Fruit fly (Drosophila melanogaster): ENCODE results near the gene GMF.

The GMF gene

DNA sequence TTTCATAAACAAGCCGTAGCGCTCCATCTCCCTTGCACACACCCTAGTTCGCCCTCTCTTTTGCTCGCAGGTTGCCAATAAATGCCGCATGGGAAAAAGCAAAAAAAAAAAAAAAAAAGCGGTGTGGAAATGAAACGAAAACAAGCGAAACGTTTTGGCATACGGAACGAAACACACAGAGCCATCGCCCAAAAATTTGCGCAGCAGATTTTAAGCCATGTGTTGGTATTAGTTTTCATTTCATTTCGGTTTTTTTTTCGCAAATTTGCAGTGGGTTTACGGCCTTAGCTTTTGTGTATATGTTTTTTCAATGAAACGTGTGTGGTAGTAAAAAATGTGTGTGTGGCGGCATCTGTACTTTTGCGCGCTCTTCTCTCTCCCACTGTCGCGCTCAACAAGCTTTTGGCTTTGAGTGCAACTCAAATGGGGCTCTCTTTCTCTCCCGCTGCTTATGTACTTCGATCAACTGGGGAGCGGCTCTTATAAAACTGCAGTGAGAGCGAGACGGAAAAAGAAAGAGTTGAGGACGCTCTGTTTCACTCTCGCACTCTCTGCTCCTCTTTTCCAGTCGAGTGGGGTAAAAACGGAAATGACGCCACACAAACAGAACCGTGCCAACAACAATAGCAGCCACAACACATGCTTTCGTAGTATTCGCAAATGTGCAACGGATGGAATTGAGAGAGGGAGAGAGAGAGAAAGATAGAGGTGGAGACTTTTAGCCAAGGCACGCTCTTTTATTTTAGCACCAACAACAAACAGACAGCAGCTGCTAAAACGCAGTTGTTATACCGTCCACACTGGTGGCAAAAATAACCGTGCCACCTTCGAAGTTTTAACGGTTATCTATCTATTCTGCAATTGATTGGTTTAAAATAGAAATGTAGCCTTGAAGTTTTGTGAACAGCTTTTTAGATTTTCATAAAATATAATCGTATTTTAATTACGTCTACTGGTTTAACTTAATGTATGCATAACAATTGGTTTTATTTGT is 18.2 kb downstream of the GMF start:
- TF ChIP-seq CG9948 (tag; optimal IDR thresholded peaks at IDR 0.05) (peak; percentile 33), CG8159 (tag; optimal IDR thresholded peaks at IDR 0.05) (peak; percentile 65), CG32121 (GFP tag; IDR thresholded peaks at IDR 0.05) (no peak), CG34367 (tag; optimal IDR thresholded peaks at IDR 0.05) (peak; percentile 38), CG15710 (tag; optimal IDR thresholded peaks at IDR 0.05) (peak; percentile 52), Snoo (tag; optimal IDR thresholded peaks at IDR 0.05) (peak; percentile 70), CG17806 (tag; optimal IDR thresholded peaks at IDR 0.05) (peak; percentile 34), rn (GFP tag; IDR thresholded peaks at IDR 0.05) (no peak), CG12605 (GFP tag; IDR thresholded peaks at IDR 0.05) (no peak), D1 (tag; optimal IDR thresholded peaks at IDR 0.05) (peak; percentile 48), CG8301 (tag; optimal IDR thresholded peaks at IDR 0.05) (peak; percentile 65), CG13204 (GFP tag; optimal IDR thresholded peaks at IDR 0.05) (peak; percentile 68), EcR (GFP tag; optimal IDR thresholded peaks at IDR 0.05) (peak; percentile 60), fd96Ca (GFP tag; IDR thresholded peaks at IDR 0.05) (no peak), Pif1B (GFP tag; optimal IDR thresholded peaks at IDR 0.05) (peak; percentile 45), CG10348 (GFP tag; IDR thresholded peaks at IDR 0.05) (no peak), Ets98B (GFP tag; IDR thresholded peaks at IDR 0.05) (no peak), CG4496 (GFP tag; IDR thresholded peaks at IDR 0.05) (no peak), gl (tag; optimal IDR thresholded peaks at IDR 0.05) (peak; percentile 30), CG14655 (GFP tag; optimal IDR thresholded peaks at IDR 0.05) (peak; percentile 64), Pif1A (GFP tag; optimal IDR thresholded peaks at IDR 0.05) (peak; percentile 65)

DNA sequence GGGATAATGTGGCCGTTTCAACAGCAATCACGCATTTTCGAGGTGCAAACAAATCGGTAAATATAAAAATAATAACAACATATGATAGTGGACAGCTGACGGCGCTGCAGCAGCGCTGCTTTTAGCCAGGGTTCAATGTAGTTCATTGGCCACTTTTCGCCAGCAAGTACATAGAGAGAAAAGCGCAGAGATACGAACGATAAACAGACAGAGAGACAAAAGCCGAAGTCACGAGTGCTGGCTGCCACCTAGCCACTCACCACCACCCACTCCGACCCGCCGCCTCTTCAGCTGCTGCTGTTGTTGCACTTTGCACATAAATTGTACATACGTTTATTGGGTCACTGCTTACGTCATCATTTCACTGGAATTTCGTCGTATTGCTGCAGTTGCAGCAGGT is 19.9 kb downstream of the GMF start:
- TF ChIP-seq CG8159 (tag; optimal IDR thresholded peaks at IDR 0.05): no peak
- TF ChIP-seq fd96Ca (GFP tag; IDR thresholded peaks at IDR 0.05): peak; percentile 50; the same call in 1 of the 3 replicates
- no peak for TF ChIP-seq CG10348 (GFP tag; IDR thresholded peaks at IDR 0.05)
- no peak for TF ChIP-seq CG13204 (GFP tag; optimal IDR thresholded peaks at IDR 0.05)
- no peak for TF ChIP-seq gl (tag; optimal IDR thresholded peaks at IDR 0.05)
- TF ChIP-seq CG8301 (tag; optimal IDR thresholded peaks at IDR 0.05): no peak
- no peak for TF ChIP-seq CG34367 (tag; optimal IDR thresholded peaks at IDR 0.05)
- no peak for TF ChIP-seq Snoo (tag; optimal IDR thresholded peaks at IDR 0.05)
- no peak for TF ChIP-seq rn (GFP tag; IDR thresholded peaks at IDR 0.05)
- TF ChIP-seq Pif1B (GFP tag; optimal IDR thresholded peaks at IDR 0.05): no peak
- TF ChIP-seq CG17806 (tag; optimal IDR thresholded peaks at IDR 0.05): no peak
- TF ChIP-seq D1 (tag; optimal IDR thresholded peaks at IDR 0.05): no peak
- TF ChIP-seq Ets98B (GFP tag; IDR thresholded peaks at IDR 0.05): no peak
- TF ChIP-seq Pif1A (GFP tag; optimal IDR thresholded peaks at IDR 0.05): no peak
- TF ChIP-seq CG32121 (GFP tag; IDR thresholded peaks at IDR 0.05): peak; percentile 36; the same call in 1 of the 2 replicates
- 0 out of 2 replicates have a peak, but pooled peaks have one; percentile 22 for TF ChIP-seq CG12605 (GFP tag; IDR thresholded peaks at IDR 0.05)
- peak; percentile 79 for TF ChIP-seq EcR (GFP tag; optimal IDR thresholded peaks at IDR 0.05)
- no peak for TF ChIP-seq CG14655 (GFP tag; optimal IDR thresholded peaks at IDR 0.05)
- no peak for TF ChIP-seq CG15710 (tag; optimal IDR thresholded peaks at IDR 0.05)

DNA sequence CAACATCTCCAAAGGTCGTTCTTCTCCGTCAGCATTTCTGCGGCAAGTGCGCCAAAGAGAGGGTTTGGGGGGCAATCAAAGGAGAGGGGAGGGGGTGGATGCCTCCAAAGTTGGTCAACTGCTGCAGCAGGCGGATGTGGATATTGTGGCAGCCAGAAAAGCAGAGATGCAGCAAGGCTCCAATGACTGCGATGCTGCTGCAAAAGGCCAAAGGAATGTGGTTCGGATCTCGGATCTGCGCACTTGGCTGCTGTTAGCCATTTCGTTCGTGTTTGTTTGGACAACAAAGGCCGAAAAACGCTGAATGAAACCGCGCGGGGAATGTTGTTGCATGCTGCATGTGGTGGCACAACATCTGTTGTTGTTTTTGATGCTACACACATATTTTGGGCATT is 20.7 kb downstream of the GMF start:
- TF ChIP-seq CG4496 (GFP tag; IDR thresholded peaks at IDR 0.05) (0 out of 3 replicates have a peak, but pooled peaks have one; percentile 20), rn (GFP tag; IDR thresholded peaks at IDR 0.05) (no peak), CG12605 (GFP tag; IDR thresholded peaks at IDR 0.05) (no peak), Pif1A (GFP tag; optimal IDR thresholded peaks at IDR 0.05) (no peak), EcR (GFP tag; optimal IDR thresholded peaks at IDR 0.05) (peak; percentile 11), CG8159 (tag; optimal IDR thresholded peaks at IDR 0.05) (no peak), CG32121 (GFP tag; IDR thresholded peaks at IDR 0.05) (no peak), CG34367 (tag; optimal IDR thresholded peaks at IDR 0.05) (no peak), Ets98B (GFP tag; IDR thresholded peaks at IDR 0.05) (0 out of 2 replicates have a peak, but pooled peaks have one; percentile 2), D1 (tag; optimal IDR thresholded peaks at IDR 0.05) (no peak), CG10348 (GFP tag; IDR thresholded peaks at IDR 0.05) (no peak), Snoo (tag; optimal IDR thresholded peaks at IDR 0.05) (no peak), fd96Ca (GFP tag; IDR thresholded peaks at IDR 0.05) (0 out of 3 replicates have a peak, but pooled peaks have one; percentile 30), gl (tag; optimal IDR thresholded peaks at IDR 0.05) (no peak)

DNA sequence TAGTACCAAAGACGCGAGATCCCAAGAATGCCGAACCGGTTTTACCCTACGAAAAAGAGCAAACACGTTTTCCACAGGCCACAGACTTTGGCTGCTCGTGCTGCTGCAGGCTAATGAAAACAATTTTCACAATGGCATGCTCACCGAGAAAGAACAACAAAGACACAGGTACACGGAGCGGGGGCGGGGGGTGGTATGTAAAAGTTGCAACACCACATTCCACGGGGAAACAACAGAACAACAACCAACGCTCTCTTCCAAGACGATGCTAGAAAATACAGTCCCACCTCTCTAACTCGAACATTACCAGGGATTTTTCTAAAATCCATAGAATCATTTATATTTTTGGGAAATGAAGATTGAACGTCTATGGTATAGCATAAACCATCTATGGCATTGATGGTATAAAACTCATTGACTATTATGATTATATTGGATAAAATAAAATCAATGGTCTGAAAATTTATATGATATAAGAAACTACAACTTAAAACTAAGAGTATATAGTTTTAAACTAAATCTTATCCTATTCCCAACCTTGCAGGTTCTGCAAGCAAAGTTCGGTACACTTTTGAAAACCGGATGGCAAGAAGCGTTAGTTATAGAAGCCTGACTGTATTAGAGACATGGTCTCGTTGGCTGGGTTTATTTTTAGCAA is 21.2 kb downstream of the GMF start:
- TF ChIP-seq CG14655 (GFP tag; optimal IDR thresholded peaks at IDR 0.05): peak; percentile 81
- TF ChIP-seq CG34367 (tag; optimal IDR thresholded peaks at IDR 0.05): peak; percentile 28
- TF ChIP-seq CG8301 (tag; optimal IDR thresholded peaks at IDR 0.05): peak; percentile 74
- no peak for TF ChIP-seq Pif1A (GFP tag; optimal IDR thresholded peaks at IDR 0.05)
- no peak for TF ChIP-seq gl (tag; optimal IDR thresholded peaks at IDR 0.05)
- no peak for TF ChIP-seq fd96Ca (GFP tag; IDR thresholded peaks at IDR 0.05)
- no peak for TF ChIP-seq Snoo (tag; optimal IDR thresholded peaks at IDR 0.05)
- TF ChIP-seq CG17806 (tag; optimal IDR thresholded peaks at IDR 0.05): peak; percentile 50
- no peak for TF ChIP-seq rn (GFP tag; IDR thresholded peaks at IDR 0.05)
- no peak for TF ChIP-seq CG32121 (GFP tag; IDR thresholded peaks at IDR 0.05)
- TF ChIP-seq EcR (GFP tag; optimal IDR thresholded peaks at IDR 0.05): no peak
- TF ChIP-seq CG12605 (GFP tag; IDR thresholded peaks at IDR 0.05): no peak
- TF ChIP-seq CG4496 (GFP tag; IDR thresholded peaks at IDR 0.05): peak; percentile 60; the same call in 2 of the 3 replicates
- TF ChIP-seq CG9948 (tag; optimal IDR thresholded peaks at IDR 0.05): peak; percentile 61
- TF ChIP-seq CG10348 (GFP tag; IDR thresholded peaks at IDR 0.05): no peak
- TF ChIP-seq CG13204 (GFP tag; optimal IDR thresholded peaks at IDR 0.05): no peak
- TF ChIP-seq Pif1B (GFP tag; optimal IDR thresholded peaks at IDR 0.05): peak; percentile 4
- TF ChIP-seq CG8159 (tag; optimal IDR thresholded peaks at IDR 0.05): peak; percentile 54
- TF ChIP-seq CG15710 (tag; optimal IDR thresholded peaks at IDR 0.05): peak; percentile 12
- peak; percentile 22; the same call in 1 of the 2 replicates for TF ChIP-seq Ets98B (GFP tag; IDR thresholded peaks at IDR 0.05)
- TF ChIP-seq D1 (tag; optimal IDR thresholded peaks at IDR 0.05): no peak

All from whole organism, pupa.